Worm (Caenorhabditis elegans) whole organism, L4 larva: ENCODE data around the gene swan-2.

Experiments
- F37D6.2 ChIP-seq: sonication (generic microtip); optimal IDR thresholded peaks from 2 replicates; lab custom pipeline; 2016; ENCODE audit warnings: mild to moderate bottlenecking, missing genetic modification characterization, missing compliant biosample characterization
- daf-16 ChIP-seq, 3 experiments: sonication (generic microtip); optimal IDR thresholded peaks; 2 replicates each; lab custom pipeline; 2016 to 2017; ENCODE audit warnings: missing genetic modification characterization in 3 of 3, missing genetic modification reagents in 3 of 3, mild to moderate bottlenecking in 2 of 3, missing compliant biosample characterization in 2 of 3, missing biosample characterization in 1 of 3, moderate library complexity in 1 of 3
- mdt-29 ChIP-seq: fragments of 200-800 bp; sonication (Bioruptor generic); IDR thresholded peaks from 2 replicates; pipeline ENCODE4 v1.3.6; 2022; ENCODE audit warnings: missing genetic modification reagents, missing genetic modification characterization, missing compliant biosample characterization
- nhr-10 ChIP-seq: fragments of 150-350 bp; optimal IDR thresholded peaks from 2 replicates; lab custom pipeline; 2014; ENCODE audit warnings: missing biosample characterization, missing genetic modification characterization
- nhr-11 ChIP-seq: fragments of 150-350 bp; optimal IDR thresholded peaks from 2 replicates; lab custom pipeline; 2014; ENCODE audit warnings: missing biosample characterization, missing genetic modification characterization
- zag-1 ChIP-seq: fragments of 150-350 bp; optimal IDR thresholded peaks from 2 replicates; lab custom pipeline; 2014; ENCODE audit warnings: missing biosample characterization, missing genetic modification characterization

- TF ChIP-seq F37D6.2 (no peak), zag-1 (tag; lab: Kevin White, UChicago) (no peak), nhr-11 (no peak), nhr-10 (no peak), mdt-29 (no peak), daf-16 (GFP tag; optimal IDR thresholded peaks at IDR 0.05; lab: Kevin White, UChicago) (no peak), daf-16 (tag; optimal IDR thresholded peaks at IDR 0.05; lab: Kevin White, UChicago) (no peak)
These were observed 13.5 kb downstream of the swan-2 start for ce11 chrV:13790557-13790956.
